Fruit fly (Drosophila melanogaster) whole organism, prepupa: ENCODE data around the gene He.

Experiments used
- CG10669 ChIP-seq: fragments of 200-800 bp; sonication (Bioruptor generic); optimal IDR thresholded peaks from 3 replicates; lab custom pipeline; 2018; ENCODE audit warnings: missing biosample characterization, mild to moderate bottlenecking, missing genetic modification characterization, moderate library complexity
- CG32006 ChIP-seq: fragments of 200-800 bp; sonication (Bioruptor generic); optimal IDR thresholded peaks from 3 replicates; lab custom pipeline; 2017; ENCODE audit warnings: missing biosample characterization, mild to moderate bottlenecking, missing genetic modification characterization
- CG8119 ChIP-seq: fragments of 200-800 bp; sonication (Bioruptor generic); IDR thresholded peaks from 3 replicates; pipeline ENCODE4 v1.3.6; 2022; ENCODE audit warnings: missing biosample characterization, missing genetic modification characterization
- Met ChIP-seq: fragments of 200-800 bp; sonication (Bioruptor generic); optimal IDR thresholded peaks from 3 replicates; lab custom pipeline; 2016; ENCODE audit warnings: missing biosample characterization, missing genetic modification characterization
- Sox102F ChIP-seq: fragments of 200-800 bp; sonication (Bioruptor generic); optimal IDR thresholded peaks from 2 replicates; lab custom pipeline; 2016; ENCODE audit warnings: missing biosample characterization, mild to moderate bottlenecking, missing genetic modification characterization
- acj6 ChIP-seq: fragments of 200-800 bp; sonication (Bioruptor generic); optimal IDR thresholded peaks from 3 replicates; lab custom pipeline; 2016; ENCODE audit warnings: missing biosample characterization, missing genetic modification characterization

dm6 chr2L:13949789-13950188, 23.0 kb downstream of the He start:
- no peak for TF ChIP-seq CG8119 (GFP tag; lab: Robert Waterston, UW)
- no peak for TF ChIP-seq CG32006 (GFP tag; lab: Kevin White, UChicago)
- TF ChIP-seq acj6 (GFP tag; lab: Kevin White, UChicago) = no peak
- no peak for TF ChIP-seq Sox102F
- TF ChIP-seq Met (GFP tag; lab: Kevin White, UChicago) = no peak
- no peak for TF ChIP-seq CG10669 (GFP tag; lab: Kevin White, UChicago)
